Worm (Caenorhabditis elegans): ENCODE data around the gene fem-2.
A peak's percentile ranks its signal among the peaks of the same experiment; 100 is the strongest.

The fem-2 gene

DNA sequence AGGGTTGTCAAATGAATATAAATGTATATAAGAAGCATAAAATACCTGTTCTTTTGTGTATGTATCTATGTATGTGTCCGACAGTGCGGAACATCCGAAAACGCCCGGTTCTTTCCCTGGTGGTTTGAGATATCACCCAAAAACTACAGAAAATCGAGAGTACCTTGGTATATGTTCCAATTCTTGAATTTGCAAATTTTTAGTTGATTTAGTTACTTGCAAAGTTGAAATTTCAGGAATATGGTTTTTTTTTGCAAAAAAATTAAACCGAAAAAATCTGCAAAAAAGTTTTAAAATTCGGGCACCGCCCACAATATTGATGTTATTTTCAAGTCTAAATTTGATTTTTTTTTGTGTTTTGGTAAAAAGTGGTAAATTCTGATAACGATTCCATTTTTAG is 17.0 kb downstream of the fem-2 start, which contains the start of gene T19C3.2:
T19C3.2 (minus strand) TSS at position 101 of the 400 bp plus-strand sequence.
- TF ChIP-seq tag-97 (GFP tag; IDR thresholded peaks at IDR 0.05) (no peak), lir-3 (tag; optimal IDR thresholded peaks at IDR 0.05) (no peak), Y48G9A.11 (GFP tag; IDR thresholded peaks at IDR 0.05) (no peak), lin-29 (GFP tag; IDR thresholded peaks at IDR 0.05) (no peak), T26A8.4 (GFP tag; IDR thresholded peaks at IDR 0.05) (no peak), fkh-10 (GFP tag; optimal IDR thresholded peaks at IDR 0.05) (no peak), madf-5 (GFP tag; IDR thresholded peaks at IDR 0.05) (no peak), pha-4 (GFP tag; IDR thresholded peaks at IDR 0.05) (no peak), pha-4 (tag; optimal IDR thresholded peaks at IDR 0.05) (no peak)

- no peak for TF ChIP-seq pqm-1 (tag; optimal IDR thresholded peaks at IDR 0.05)
- no peak for TF ChIP-seq lin-13 (GFP tag; optimal IDR thresholded peaks at IDR 0.05)
- TF ChIP-seq hlh-11 (tag; optimal IDR thresholded peaks at IDR 0.05): no peak
- no peak for TF ChIP-seq egl-43 (GFP tag; IDR thresholded peaks at IDR 0.05)
- no peak for TF ChIP-seq zip-11 (GFP tag; IDR thresholded peaks at IDR 0.05)
- TF ChIP-seq madf-9 (GFP tag; conservative IDR thresholded peaks at IDR 0.05): no peak
- no peak for TF ChIP-seq dmd-6 (GFP tag; IDR thresholded peaks at IDR 0.05)
- TF ChIP-seq Y105C5A.15 (GFP tag; IDR thresholded peaks at IDR 0.05): no peak
- TF ChIP-seq zag-1 (tag; optimal IDR thresholded peaks at IDR 0.05): no peak
- no peak for TF ChIP-seq lin-1 (GFP tag; IDR thresholded peaks at IDR 0.05)
- no peak for TF ChIP-seq lim-7 (GFP tag; IDR thresholded peaks at IDR 0.05)
- no peak for TF ChIP-seq hlh-30 (tag; optimal IDR thresholded peaks at IDR 0.05; ENCODE audit: insufficient read depth)
These were observed 20.0 kb downstream of the fem-2 start, which contains the start of gene T19C3.3 for ce11 chrIII:614447-614846. Gene T19C3.3, minus strand, starts transcription at chrIII:614547.

DNA sequence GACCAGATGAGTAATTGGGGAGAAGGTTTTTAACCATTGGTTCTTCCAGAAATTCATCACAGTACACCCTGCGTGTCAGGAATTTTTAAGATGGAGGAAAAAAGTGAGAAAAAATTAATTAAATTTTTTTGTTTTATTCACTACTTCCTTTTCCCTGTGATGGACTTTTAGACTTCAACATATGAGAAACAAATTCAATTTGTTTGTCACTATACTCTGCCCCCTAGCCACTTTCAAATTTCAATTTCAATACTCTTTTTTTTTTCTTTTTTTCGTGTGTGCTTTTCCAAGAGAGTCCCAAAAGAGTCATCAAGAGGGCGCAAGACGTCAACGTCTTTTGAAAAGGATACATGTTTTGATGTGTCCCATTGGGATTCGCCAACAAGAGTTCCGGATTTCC is 21.7 kb downstream of the fem-2 start:
- TF ChIP-seq unc-62 (GFP tag; optimal IDR thresholded peaks at IDR 0.05 in 1 of 2): peak in 1 of 2 experiments; percentile 66
- TF ChIP-seq unc-62 (tag; optimal IDR thresholded peaks at IDR 0.05): no peak
- peak; percentile 81 for TF ChIP-seq aha-1 (tag)
- TF ChIP-seq zip-11 (GFP tag; IDR thresholded peaks at IDR 0.05): no peak

DNA sequence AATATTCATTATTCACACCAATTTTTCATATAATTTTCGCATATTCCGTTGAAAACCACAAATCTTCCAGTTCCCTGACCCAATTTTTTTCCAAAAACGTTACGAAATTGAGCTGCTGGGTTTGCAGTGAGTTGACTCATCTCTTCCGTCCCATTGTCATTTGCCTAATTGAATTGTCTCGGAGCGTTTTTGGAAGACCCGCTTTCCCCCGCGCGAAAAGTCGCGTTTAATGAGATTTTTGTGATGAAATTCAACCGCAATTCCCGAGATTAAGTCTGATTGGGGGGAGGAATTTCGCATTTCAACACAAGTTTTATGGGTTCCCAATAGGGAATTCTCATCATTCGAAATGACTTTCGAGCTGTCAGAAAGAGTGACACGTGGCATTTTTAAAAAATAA is 22.5 kb downstream of the fem-2 start:
- TF ChIP-seq ZK337.2 (GFP tag; IDR thresholded peaks at IDR 0.05) (no peak), sdz-12 (GFP tag; optimal IDR thresholded peaks at IDR 0.05) (no peak), fkh-10 (GFP tag; optimal IDR thresholded peaks at IDR 0.05) (no peak), tag-97 (GFP tag; IDR thresholded peaks at IDR 0.05) (no peak), jun-1 (tag; optimal IDR thresholded peaks at IDR 0.05) (no peak), duxl-1 (tag; optimal IDR thresholded peaks at IDR 0.05; ENCODE audit: poor library complexity) (no peak), set-16 (GFP tag; IDR thresholded peaks at IDR 0.05) (no peak), dmd-8 (GFP tag; IDR thresholded peaks at IDR 0.05) (no peak), mep-1 (tag; optimal IDR thresholded peaks at IDR 0.05) (no peak), daf-12 (tag; optimal IDR thresholded peaks at IDR 0.05) (no peak), mdt-29 (GFP tag; IDR thresholded peaks at IDR 0.05) (no peak), nhr-41 (GFP tag; IDR thresholded peaks at IDR 0.05) (no peak), lin-1 (GFP tag; IDR thresholded peaks at IDR 0.05) (no peak), mxl-2 (GFP tag; conservative IDR thresholded peaks at IDR 0.05) (no peak), dve-1 (tag; optimal IDR thresholded peaks at IDR 0.05; ENCODE audit: insufficient read depth) (no peak)

DNA sequence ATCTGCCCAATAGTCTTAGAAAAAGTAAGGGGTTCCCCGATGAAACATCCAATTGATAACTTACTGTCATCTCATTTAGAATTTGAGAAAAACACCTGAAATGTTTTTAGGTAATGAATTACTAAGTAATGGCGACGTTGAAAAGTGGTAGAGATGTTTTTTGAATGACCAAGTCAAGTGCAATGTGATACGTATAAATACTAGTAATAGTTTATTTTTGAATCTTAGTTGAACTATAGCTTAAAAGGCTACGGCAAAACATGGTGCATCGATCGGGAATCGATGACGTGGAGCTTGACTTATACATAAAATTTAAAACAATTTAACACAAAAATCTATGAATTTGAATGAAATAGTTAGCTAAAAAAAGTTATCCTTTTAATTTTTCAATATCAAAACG is 24.9 kb downstream of the fem-2 start, which contains the start of gene best-17:
best-17 (minus strand) TSS at position 101 of the 400 bp plus-strand sequence.
- no peak for TF ChIP-seq daf-19 (GFP tag; conservative IDR thresholded peaks at IDR 0.05)
- TF ChIP-seq Y5F2A.4 (GFP tag; optimal IDR thresholded peaks at IDR 0.05): no peak
- TF ChIP-seq ctbp-1 (GFP tag; IDR thresholded peaks at IDR 0.05): no peak
- no peak for TF ChIP-seq lin-38 (GFP tag; IDR thresholded peaks at IDR 0.05)
- TF ChIP-seq F10B5.3 (tag; optimal IDR thresholded peaks at IDR 0.05): no peak

Measured in whole organism, L4 larva.